Worm (Caenorhabditis elegans) whole organism, late embryonic: ENCODE measurements around the gene W05H9.4.

Source experiments
- ceh-19 ChIP-seq: fragments of 200-800 bp; sonication (Bioruptor generic); optimal IDR thresholded peaks from 2 replicates; lab custom pipeline; 2018; ENCODE audit warnings: mild to moderate bottlenecking, missing genetic modification characterization, missing compliant biosample characterization
- ceh-2 ChIP-seq: sonication (generic microtip); optimal IDR thresholded peaks from 2 replicates; lab custom pipeline; 2016; ENCODE audit warnings: missing genotype, missing genetic modification characterization, missing compliant biosample characterization
- elt-2 ChIP-seq: sonication (generic microtip); optimal IDR thresholded peaks from 2 replicates; lab custom pipeline; 2016; ENCODE audit warnings: missing genetic modification reagents, missing genetic modification characterization, missing compliant biosample characterization
- ets-4 ChIP-seq: sonication (generic microtip); optimal IDR thresholded peaks from 2 replicates; lab custom pipeline; 2016; ENCODE audit warnings: missing genetic modification characterization, missing compliant biosample characterization
- fkh-10 ChIP-seq: fragments of 150-350 bp; optimal IDR thresholded peaks from 2 replicates; lab custom pipeline; 2014; ENCODE audit warnings: missing biosample characterization, missing genetic modification reagents, missing genetic modification characterization
- fkh-6 ChIP-seq: sonication (generic microtip); optimal IDR thresholded peaks from 2 replicates; lab custom pipeline; 2016; ENCODE audit warnings: missing genetic modification characterization, missing compliant biosample characterization
- nfya-1 ChIP-seq: sonication (generic microtip); optimal IDR thresholded peaks from 2 replicates; lab custom pipeline; 2017; ENCODE audit warnings: missing genetic modification characterization, mild to moderate bottlenecking, missing compliant biosample characterization, antibody characterized with exemption, moderate library complexity
- pag-3 ChIP-seq: sonication (generic microtip); optimal IDR thresholded peaks from 2 replicates; lab custom pipeline; 2016; ENCODE audit warnings: missing compliant biosample characterization, missing genetic modification characterization, borderline replicate concordance
- sdc-2 ChIP-seq: sonication (generic microtip); optimal IDR thresholded peaks from 2 replicates; lab custom pipeline; 2016; ENCODE audit warnings: missing genotype, missing genetic modification characterization, missing compliant biosample characterization
- sox-4 ChIP-seq: sonication (generic microtip); optimal IDR thresholded peaks from 2 replicates; lab custom pipeline; 2017; ENCODE audit warnings: mild to moderate bottlenecking, missing genetic modification characterization, inconsistent platforms, missing compliant biosample characterization
- ttx-3 ChIP-seq: sonication (generic microtip); optimal IDR thresholded peaks from 2 replicates; lab custom pipeline; 2016; ENCODE audit warnings: missing genetic modification reagents, missing genetic modification characterization, missing compliant biosample characterization
- unc-55 ChIP-seq: sonication (generic microtip); optimal IDR thresholded peaks from 2 replicates; lab custom pipeline; 2017; ENCODE audit warnings: missing biosample characterization, missing genetic modification reagents, missing genetic modification characterization
- unc-86 ChIP-seq: sonication (generic microtip); optimal IDR thresholded peaks from 2 replicates; lab custom pipeline; 2016; ENCODE audit warnings: missing genetic modification characterization, missing compliant biosample characterization

DNA sequence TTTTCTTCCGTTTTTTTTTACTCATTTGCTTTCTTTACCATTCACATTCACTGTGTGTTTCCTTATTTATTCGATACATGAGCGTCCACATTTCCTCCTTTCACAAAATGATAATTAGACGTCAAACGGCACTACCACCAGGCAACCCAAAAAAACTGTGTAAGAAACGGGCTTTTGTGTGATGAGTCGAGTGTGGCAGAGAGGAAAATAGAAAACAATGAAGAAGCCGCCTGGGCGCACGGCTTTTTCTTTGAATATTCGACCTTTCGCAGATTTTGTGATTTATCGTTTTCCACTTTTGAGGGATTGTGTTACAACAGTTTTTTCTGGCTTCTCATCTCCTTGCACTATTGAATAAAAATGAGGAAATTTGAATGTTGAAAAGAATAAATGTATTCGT is 14.8 kb downstream of the W05H9.4 start:
- no peak for TF ChIP-seq fkh-10 (GFP tag; lab: Kevin White, UChicago)
- no peak for TF ChIP-seq ttx-3
- TF ChIP-seq ceh-19 (GFP tag; lab: Kevin White, UChicago): no peak
- TF ChIP-seq elt-2 (tag; lab: Kevin White, UChicago): no peak
- TF ChIP-seq unc-86 (tag; lab: Kevin White, UChicago): no peak
- no peak for TF ChIP-seq unc-55 (GFP tag; lab: Kevin White, UChicago)
- no peak for TF ChIP-seq sox-4 (tag; lab: Kevin White, UChicago)
- TF ChIP-seq nfya-1 (tag; lab: Kevin White, UChicago): no peak
- no peak for TF ChIP-seq sdc-2
- TF ChIP-seq ceh-2 (tag; lab: Kevin White, UChicago): no peak
- no peak for TF ChIP-seq pag-3 (tag; lab: Kevin White, UChicago)
- TF ChIP-seq fkh-6 (tag; lab: Kevin White, UChicago): no peak
- TF ChIP-seq ets-4 (tag; lab: Kevin White, UChicago): no peak
